Fruit fly (Drosophila melanogaster): ENCODE measurements around the gene CG31681.

dm6 chr2L:2284863-2285262 lies 1.8 kb downstream of the CG31681 start, which contains the start of gene CG4271:
- TF ChIP-seq lz (GFP tag; optimal IDR thresholded peaks at IDR 0.05) (no peak), Lpt (GFP tag; optimal IDR thresholded peaks at IDR 0.05) (no peak), cyc (GFP tag; optimal IDR thresholded peaks at IDR 0.05) (no peak), Blimp-1 (GFP tag; optimal IDR thresholded peaks at IDR 0.05) (no peak), CG6808 (GFP tag; optimal IDR thresholded peaks at IDR 0.05) (no peak), fd85E (GFP tag; optimal IDR thresholded peaks at IDR 0.05) (no peak), CG31627 (GFP tag; optimal IDR thresholded peaks at IDR 0.05) (no peak), Gug (GFP tag; IDR thresholded peaks at IDR 0.05) (no peak), Sox14 (GFP tag; optimal IDR thresholded peaks at IDR 0.05) (no peak)

All from whole organism, prepupa.